Fruit fly (Drosophila melanogaster) whole organism, pupa: ENCODE results near the gene Cyp313b1.

Experiments
- CG13204 ChIP-seq: fragments of 200-800 bp; sonication (Bioruptor generic); optimal IDR thresholded peaks from 2 replicates; lab custom pipeline; 2018; ENCODE audit warnings: missing biosample characterization, mild to moderate bottlenecking, missing genetic modification characterization, moderate library complexity
- rn ChIP-seq: fragments of 200-800 bp; sonication (Bioruptor generic); IDR thresholded peaks from 2 replicates; pipeline ENCODE4 v1.3.6; 2022; ENCODE audit warnings: missing biosample characterization, missing genetic modification characterization

- TF ChIP-seq rn = no peak
- TF ChIP-seq CG13204 (GFP tag; lab: Kevin White, UChicago) = no peak
Measured at dm6 chr3R:8684328-8685177, 39.1 kb upstream of the Cyp313b1 start, which contains the start of gene CG44227.
